Fruit fly (Drosophila melanogaster) whole organism, adult: ENCODE data around the gene snu.

Experiments
- CG11617 ChIP-seq: fragments of 200-800 bp; sonication (Bioruptor generic); optimal IDR thresholded peaks from 2 replicates; lab custom pipeline; 2017; ENCODE audit warnings: mild to moderate bottlenecking, missing biosample characterization, missing genetic modification reagents, missing genetic modification characterization
- CG12768 ChIP-seq: fragments of 200-800 bp; sonication (Bioruptor generic); optimal IDR thresholded peaks from 2 replicates; lab custom pipeline; 2017; ENCODE audit warnings: missing biosample characterization, missing genetic modification characterization, mild to moderate bottlenecking, moderate library complexity, missing genetic modification reagents
- CG14711 ChIP-seq: fragments of 200-800 bp; sonication (Bioruptor generic); optimal IDR thresholded peaks from 2 replicates; lab custom pipeline; 2018; ENCODE audit warnings: missing biosample characterization, mild to moderate bottlenecking, missing genetic modification characterization, moderate library complexity
- CG1620 ChIP-seq: fragments of 200-800 bp; sonication (Bioruptor generic); optimal IDR thresholded peaks from 2 replicates; lab custom pipeline; 2016; ENCODE audit warnings: missing biosample characterization, missing genetic modification characterization
- CG33017 ChIP-seq: fragments of 200-800 bp; sonication (Bioruptor generic); optimal IDR thresholded peaks from 2 replicates; lab custom pipeline; 2018; ENCODE audit warnings: missing biosample characterization, mild to moderate bottlenecking, missing genetic modification characterization, moderate library complexity
- CG5204 ChIP-seq: fragments of 200-800 bp; sonication (Bioruptor generic); optimal IDR thresholded peaks from 2 replicates; lab custom pipeline; 2016; ENCODE audit warnings: missing biosample characterization, missing genetic modification characterization
- CG7045 ChIP-seq: fragments of 200-800 bp; sonication (Bioruptor generic); optimal IDR thresholded peaks from 2 replicates; lab custom pipeline; 2017; ENCODE audit warnings: missing biosample characterization, mild to moderate bottlenecking, missing genetic modification characterization
- CG7101 ChIP-seq: fragments of 200-800 bp; sonication (Bioruptor generic); optimal IDR thresholded peaks from 2 replicates; lab custom pipeline; 2018; ENCODE audit warnings: missing biosample characterization, mild to moderate bottlenecking, missing genetic modification characterization, moderate library complexity
- Clk ChIP-seq: fragments of 200-800 bp; sonication (Bioruptor generic); optimal IDR thresholded peaks from 2 replicates; lab custom pipeline; 2017; ENCODE audit warnings: missing biosample characterization, missing genetic modification characterization
- Crg-1 ChIP-seq: fragments of 200-800 bp; sonication (Bioruptor generic); optimal IDR thresholded peaks from 2 replicates; lab custom pipeline; 2016; ENCODE audit warnings: missing biosample characterization, missing genetic modification characterization
- Hr96 ChIP-seq: fragments of 200-800 bp; sonication (Bioruptor generic); optimal IDR thresholded peaks from 2 replicates; lab custom pipeline; 2016; ENCODE audit warnings: missing biosample characterization, missing genetic modification characterization
- Mnt ChIP-seq: fragments of 200-800 bp; sonication (Bioruptor generic); optimal IDR thresholded peaks from 2 replicates; lab custom pipeline; 2016; ENCODE audit warnings: missing biosample characterization, mild to moderate bottlenecking, missing genetic modification characterization
- bab1 ChIP-seq: fragments of 200-800 bp; sonication (Bioruptor generic); optimal IDR thresholded peaks from 3 replicates; lab custom pipeline; 2019; ENCODE audit warnings: missing biosample characterization, mild to moderate bottlenecking, missing genetic modification characterization, moderate library complexity
- cic ChIP-seq: fragments of 200-800 bp; sonication (Bioruptor generic); optimal IDR thresholded peaks from 2 replicates; lab custom pipeline; 2017; ENCODE audit warnings: missing biosample characterization, mild to moderate bottlenecking, missing genetic modification characterization, moderate library complexity
- cnc ChIP-seq, 2 experiments: fragments of >200 bp; optimal IDR thresholded peaks; 2 replicates each; lab custom pipeline; 2017
- kay ChIP-seq: fragments of 200-800 bp; sonication (Bioruptor generic); peaks from one replicate; lab custom pipeline; 2016; ENCODE audit warnings: missing biosample characterization, missing genetic modification characterization, borderline replicate concordance
- ovo ChIP-seq: fragments of 200-800 bp; sonication (Bioruptor generic); optimal IDR thresholded peaks from 2 replicates; lab custom pipeline; 2016; ENCODE audit warnings: missing biosample characterization, missing genetic modification characterization
- pad ChIP-seq: fragments of 200-800 bp; sonication (Bioruptor generic); optimal IDR thresholded peaks from 3 replicates; lab custom pipeline; 2017; ENCODE audit warnings: missing biosample characterization, missing genetic modification characterization, mild to moderate bottlenecking, moderate library complexity, missing genetic modification reagents
- tj ChIP-seq: fragments of 200-800 bp; sonication (Bioruptor generic); optimal IDR thresholded peaks from 3 replicates; lab custom pipeline; 2017; ENCODE audit warnings: missing biosample characterization, mild to moderate bottlenecking, missing genetic modification characterization, moderate library complexity
- toe ChIP-seq: fragments of 200-800 bp; sonication (Bioruptor generic); optimal IDR thresholded peaks from 2 replicates; lab custom pipeline; 2016; ENCODE audit warnings: missing biosample characterization, missing genetic modification characterization

The snu gene

dm6 chr3R:28674788-28675187 is at the start of gene snu:
snu (plus strand) TSS chr3R:28675041.
- no peak for TF ChIP-seq CG33017 (tag; lab: Kevin White, UChicago)
- TF ChIP-seq CG11617 (GFP tag; lab: Kevin White, UChicago) = no peak
- no peak for TF ChIP-seq CG12768 (GFP tag; lab: Kevin White, UChicago)
- no peak for TF ChIP-seq Crg-1 (GFP tag; lab: Kevin White, UChicago)
- TF ChIP-seq cnc (optimal IDR thresholded peaks at IDR 0.05; lab: Kevin White, UChicago) = no peak
- TF ChIP-seq Mnt (GFP tag; lab: Kevin White, UChicago) = no peak
- no peak for TF ChIP-seq cic (GFP tag; lab: Kevin White, UChicago)
- no peak for TF ChIP-seq Hr96 (GFP tag; lab: Kevin White, UChicago)
- TF ChIP-seq pad (GFP tag; lab: Kevin White, UChicago) = no peak
- no peak for TF ChIP-seq CG7045
- TF ChIP-seq ovo = no peak
- TF ChIP-seq kay = no peak
- no peak for TF ChIP-seq CG5204
- no peak for TF ChIP-seq bab1 (GFP tag; lab: Kevin White, UChicago)
- TF ChIP-seq tj (GFP tag; lab: Kevin White, UChicago) = no peak
- no peak for TF ChIP-seq CG14711
- no peak for TF ChIP-seq Clk (GFP tag; lab: Kevin White, UChicago)
- TF ChIP-seq CG7101 = no peak
- TF ChIP-seq CG1620 = no peak

dm6 chr3R:28627267-28627666 is 47.6 kb upstream of the snu start:
- TF ChIP-seq pad (GFP tag; lab: Kevin White, UChicago) (no peak), CG7045 (no peak), Clk (GFP tag; lab: Kevin White, UChicago) (no peak), bab1 (GFP tag; lab: Kevin White, UChicago) (no peak), cic (GFP tag; lab: Kevin White, UChicago) (no peak), cnc (optimal IDR thresholded peaks at IDR 0.05; lab: Kevin White, UChicago) (no peak), CG7101 (no peak), CG33017 (tag; lab: Kevin White, UChicago) (no peak), CG5204 (no peak), Mnt (GFP tag; lab: Kevin White, UChicago) (no peak), CG11617 (GFP tag; lab: Kevin White, UChicago) (no peak)

- TF ChIP-seq CG7101 (no peak), toe (no peak), CG5204 (no peak), cic (GFP tag; lab: Kevin White, UChicago) (no peak), CG14711 (no peak), CG33017 (tag; lab: Kevin White, UChicago) (no peak), bab1 (GFP tag; lab: Kevin White, UChicago) (no peak), pad (GFP tag; lab: Kevin White, UChicago) (no peak), CG11617 (GFP tag; lab: Kevin White, UChicago) (no peak), kay (no peak)
These were observed 46.1 kb upstream of the snu start for dm6 chr3R:28628696-28629095.

dm6 chr3R:28629186-28629979 is 45.5 kb upstream of the snu start:
- TF ChIP-seq CG1620 = no peak
- TF ChIP-seq kay = peak; percentile 15
- TF ChIP-seq CG11617 (GFP tag; lab: Kevin White, UChicago) = peak; percentile 11
- TF ChIP-seq tj (GFP tag; lab: Kevin White, UChicago) = peak; percentile 24
- TF ChIP-seq cic (GFP tag; lab: Kevin White, UChicago) = peak; percentile 12
- no peak for TF ChIP-seq CG7045

DNA sequence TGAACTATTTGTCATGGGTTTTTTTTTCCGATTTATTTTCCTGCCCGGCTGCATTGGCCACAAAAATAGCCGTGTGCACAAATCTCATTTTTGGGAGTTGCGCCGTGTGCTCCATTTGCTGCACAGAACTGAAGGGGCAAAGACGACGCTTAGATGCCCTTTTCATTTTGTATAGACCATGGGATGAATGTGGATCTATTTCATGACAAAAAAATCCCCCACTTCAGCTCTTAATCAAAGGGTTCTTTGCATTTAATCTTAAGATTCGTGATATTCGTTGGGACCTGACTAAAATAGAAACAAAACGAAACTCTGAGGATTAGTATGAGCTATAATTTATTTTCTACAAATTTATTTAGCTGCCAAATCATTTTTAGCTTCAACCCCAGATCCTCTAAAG is 44.7 kb upstream of the snu start:
- no peak for TF ChIP-seq CG33017 (tag; lab: Kevin White, UChicago)
- no peak for TF ChIP-seq CG7101
- TF ChIP-seq CG14711 = no peak
- TF ChIP-seq toe = no peak
- no peak for TF ChIP-seq CG11617 (GFP tag; lab: Kevin White, UChicago)
- TF ChIP-seq kay = no peak
- TF ChIP-seq ovo = no peak
- TF ChIP-seq CG5204 = no peak
- no peak for TF ChIP-seq cnc (optimal IDR thresholded peaks at IDR 0.05; lab: Kevin White, UChicago)
- TF ChIP-seq tj (GFP tag; lab: Kevin White, UChicago) = no peak
- TF ChIP-seq CG7045 = no peak
- TF ChIP-seq bab1 (GFP tag; lab: Kevin White, UChicago) = no peak
- no peak for TF ChIP-seq CG1620

- TF ChIP-seq Mnt (GFP tag; lab: Kevin White, UChicago) (no peak), CG7101 (no peak), toe (no peak), CG11617 (GFP tag; lab: Kevin White, UChicago) (no peak), cnc (optimal IDR thresholded peaks at IDR 0.05; lab: Kevin White, UChicago) (no peak), ovo (no peak), CG5204 (no peak), CG7045 (no peak), bab1 (GFP tag; lab: Kevin White, UChicago) (no peak), pad (GFP tag; lab: Kevin White, UChicago) (no peak), kay (no peak), tj (GFP tag; lab: Kevin White, UChicago) (no peak), cic (GFP tag; lab: Kevin White, UChicago) (no peak), CG14711 (no peak), Hr96 (GFP tag; lab: Kevin White, UChicago) (no peak), Clk (GFP tag; lab: Kevin White, UChicago) (no peak), CG12768 (GFP tag; lab: Kevin White, UChicago) (no peak)
These were observed 44.0 kb upstream of the snu start for dm6 chr3R:28630861-28631260.
